Fruit fly (Drosophila melanogaster): ENCODE data around the gene Dtg.

DNA sequence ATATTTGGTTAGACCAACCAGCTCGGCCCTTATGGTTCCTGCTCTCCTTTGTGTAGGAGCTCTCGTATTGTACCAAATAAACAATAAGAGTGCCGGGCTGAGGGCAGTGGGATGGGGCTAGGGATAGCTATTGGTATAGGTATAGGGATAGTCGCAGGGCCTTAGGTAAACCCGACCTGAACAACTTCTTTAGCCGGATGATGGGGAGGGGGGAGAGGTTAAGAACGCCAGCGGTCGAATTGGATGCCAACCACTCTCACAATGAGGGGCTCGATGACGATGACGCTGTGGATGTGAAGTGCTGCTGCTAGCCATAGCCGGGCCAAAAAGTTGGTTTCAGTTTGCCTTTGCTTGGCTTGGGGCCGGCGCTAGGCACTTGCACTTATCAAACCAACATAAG lies 510 bp upstream of the Dtg start:
- no peak for TF ChIP-seq h (optimal IDR thresholded peaks at IDR 0.05)
- no peak for TF ChIP-seq insv (optimal IDR thresholded peaks at IDR 0.05)
- TF ChIP-seq psq (optimal IDR thresholded peaks at IDR 0.05) = no peak

All from Kc167 (cell line).